Fruit fly (Drosophila melanogaster) whole organism, embryonic: ENCODE results near the gene CG9393.
A peak's percentile ranks its signal among the peaks of the same experiment; 100 is the strongest.

Experiments used
- Ada2b ChIP-seq: fragments of 200-800 bp; sonication (Bioruptor generic); IDR thresholded peaks from 2 replicates; pipeline ENCODE4 v1.3.6; 2022; ENCODE audit warnings: missing biosample characterization, missing genetic modification characterization
- BEAF-32 ChIP-seq: fragments of 200-800 bp; sonication (Bioruptor generic); optimal IDR thresholded peaks from 3 replicates; lab custom pipeline; 2017; ENCODE audit warnings: missing biosample characterization, missing genetic modification characterization, mild to moderate bottlenecking, moderate library complexity, missing genetic modification reagents
- Blimp-1 ChIP-seq: fragments of 200-800 bp; sonication (Bioruptor generic); optimal IDR thresholded peaks from 3 replicates; lab custom pipeline; 2018; ENCODE audit warnings: missing biosample characterization, missing genetic modification characterization, mild to moderate bottlenecking, moderate library complexity, missing genetic modification reagents
- CG10267 ChIP-seq: fragments of 200-800 bp; sonication (Bioruptor generic); optimal IDR thresholded peaks from 2 replicates; lab custom pipeline; 2018; ENCODE audit warnings: missing biosample characterization, mild to moderate bottlenecking, missing genetic modification characterization, moderate library complexity
- CG10565 ChIP-seq: fragments of 200-800 bp; sonication (Bioruptor generic); optimal IDR thresholded peaks from 3 replicates; lab custom pipeline; 2016; ENCODE audit warnings: missing biosample characterization, mild to moderate bottlenecking, missing genetic modification characterization
- CG10959 ChIP-seq: fragments of 200-800 bp; sonication (Bioruptor generic); IDR thresholded peaks from 2 replicates; pipeline ENCODE4 v1.3.6; 2022; ENCODE audit warnings: missing biosample characterization, missing genetic modification characterization
- CG11504 ChIP-seq: fragments of 200-800 bp; sonication (Bioruptor generic); optimal IDR thresholded peaks from 3 replicates; lab custom pipeline; 2019; ENCODE audit warnings: missing biosample characterization, mild to moderate bottlenecking, missing genetic modification characterization, moderate library complexity
- CG1529 ChIP-seq: fragments of 200-800 bp; sonication (Bioruptor generic); optimal IDR thresholded peaks from 3 replicates; lab custom pipeline; 2018; ENCODE audit warnings: missing biosample characterization, missing genetic modification characterization
- CG16813 ChIP-seq: fragments of 200-800 bp; sonication (Bioruptor generic); IDR thresholded peaks from 3 replicates; pipeline ENCODE4 v1.3.6; 2022; ENCODE audit warnings: missing biosample characterization, missing genetic modification characterization; ENCODE audit not compliant: partially characterized antibody
- CG17328 ChIP-seq: fragments of 200-800 bp; sonication (Bioruptor generic); IDR thresholded peaks from 2 replicates; pipeline ENCODE4 v1.3.6; 2022; ENCODE audit warnings: missing biosample characterization, missing genetic modification characterization
- CG2120 ChIP-seq: fragments of 200-800 bp; sonication (Bioruptor generic); optimal IDR thresholded peaks from 3 replicates; lab custom pipeline; 2016; ENCODE audit warnings: missing biosample characterization, missing genetic modification characterization
- CG2199 ChIP-seq: fragments of 200-800 bp; sonication (Bioruptor generic); IDR thresholded peaks from 3 replicates; pipeline ENCODE4 v1.3.6; 2022; ENCODE audit warnings: missing biosample characterization, missing genetic modification characterization
- CG3163 ChIP-seq: fragments of 200-800 bp; sonication (Bioruptor generic); optimal IDR thresholded peaks from 3 replicates; lab custom pipeline; 2016; ENCODE audit warnings: missing biosample characterization, missing genetic modification characterization
- CG32532 ChIP-seq: fragments of 200-800 bp; sonication (Bioruptor generic); IDR thresholded peaks from 2 replicates; pipeline ENCODE4 v1.3.6; 2022; ENCODE audit warnings: missing biosample characterization, missing genetic modification characterization
- CG4360 ChIP-seq: fragments of 200-800 bp; sonication (Bioruptor generic); IDR thresholded peaks from 2 replicates; pipeline ENCODE4 v1.3.6; 2022; ENCODE audit warnings: missing biosample characterization, missing genetic modification characterization
- CG4424 ChIP-seq: fragments of 200-800 bp; sonication (Bioruptor generic); optimal IDR thresholded peaks from 3 replicates; lab custom pipeline; 2016; ENCODE audit warnings: missing biosample characterization, missing genetic modification characterization
- CG7987 ChIP-seq: fragments of 200-800 bp; sonication (Bioruptor generic); optimal IDR thresholded peaks from 2 replicates; lab custom pipeline; 2018; ENCODE audit warnings: missing biosample characterization, mild to moderate bottlenecking, missing genetic modification characterization, moderate library complexity
- CG8281 ChIP-seq: fragments of 200-800 bp; sonication (Bioruptor generic); optimal IDR thresholded peaks from 2 replicates; lab custom pipeline; 2018; ENCODE audit warnings: missing biosample characterization, mild to moderate bottlenecking, missing genetic modification characterization, moderate library complexity
- CG8359 ChIP-seq: fragments of 200-800 bp; sonication (Bioruptor generic); optimal IDR thresholded peaks from 2 replicates; lab custom pipeline; 2017; ENCODE audit warnings: missing biosample characterization, mild to moderate bottlenecking, missing genetic modification characterization, borderline replicate concordance
- CG9437 ChIP-seq: fragments of 200-800 bp; sonication (Bioruptor generic); optimal IDR thresholded peaks from 2 replicates; lab custom pipeline; 2018; ENCODE audit warnings: missing biosample characterization, mild to moderate bottlenecking, missing genetic modification characterization
- Dll ChIP-seq: fragments of 200-800 bp; sonication (Bioruptor generic); IDR thresholded peaks from 4 replicates; pipeline ENCODE4 v1.3.6; 2022; ENCODE audit warnings: missing biosample characterization, missing genetic modification characterization; ENCODE audit not compliant: partially characterized antibody
- E2f1 ChIP-seq: fragments of 200-800 bp; sonication (Bioruptor generic); IDR thresholded peaks from 2 replicates; pipeline ENCODE4 v1.3.6; 2022; ENCODE audit warnings: missing biosample characterization, missing genetic modification characterization
- Elba2 ChIP-seq: fragments of 200-800 bp; sonication (Bioruptor generic); optimal IDR thresholded peaks from 3 replicates; lab custom pipeline; 2016; ENCODE audit warnings: missing biosample characterization, missing genetic modification characterization
- Ets65A ChIP-seq: fragments of 200-800 bp; sonication (Bioruptor generic); peaks from one replicate; lab custom pipeline; 2016; ENCODE audit warnings: missing biosample characterization, missing genetic modification characterization
- Med ChIP-seq: fragments of 200-800 bp; sonication (Bioruptor generic); peaks from one replicate; lab custom pipeline; 2016; ENCODE audit warnings: missing biosample characterization, missing genetic modification characterization, mild to moderate bottlenecking, inconsistent platforms, moderate library complexity
- PHDP ChIP-seq: fragments of 200-800 bp; sonication (Bioruptor generic); optimal IDR thresholded peaks from 3 replicates; lab custom pipeline; 2018; ENCODE audit warnings: missing biosample characterization, mild to moderate bottlenecking, missing genetic modification characterization, moderate library complexity
- Six4 ChIP-seq: fragments of 200-800 bp; sonication (Bioruptor generic); optimal IDR thresholded peaks from 2 replicates; lab custom pipeline; 2016; ENCODE audit warnings: missing biosample characterization, missing genetic modification characterization
- Sox102F ChIP-seq: fragments of 200-800 bp; sonication (Bioruptor generic); optimal IDR thresholded peaks from 2 replicates; lab custom pipeline; 2018; ENCODE audit warnings: missing biosample characterization, mild to moderate bottlenecking, missing genetic modification characterization, moderate library complexity
- Spps ChIP-seq: fragments of 200-800 bp; sonication (Bioruptor generic); optimal IDR thresholded peaks from 2 replicates; lab custom pipeline; 2018; ENCODE audit warnings: missing biosample characterization, mild to moderate bottlenecking, missing genetic modification characterization
- ap ChIP-seq: fragments of 200-800 bp; sonication (Bioruptor generic); IDR thresholded peaks from 2 replicates; pipeline ENCODE4 v1.3.6; 2022; ENCODE audit warnings: missing biosample characterization, missing genetic modification characterization
- cad ChIP-seq: fragments of >200 bp; optimal IDR thresholded peaks from 2 replicates; lab custom pipeline; 2017; ENCODE audit warnings: missing biosample characterization, missing genetic modification characterization
- ci ChIP-seq: fragments of 200-800 bp; sonication (Bioruptor generic); IDR thresholded peaks from 3 replicates; pipeline ENCODE4 v1.3.6; 2022; ENCODE audit warnings: missing biosample characterization, missing genetic modification characterization
- crol ChIP-seq: fragments of 200-800 bp; sonication (Bioruptor generic); IDR thresholded peaks from 2 replicates; pipeline ENCODE4 v1.3.6; 2022; ENCODE audit warnings: missing biosample characterization, missing genetic modification characterization
- dysf ChIP-seq: fragments of 200-800 bp; sonication (Bioruptor generic); IDR thresholded peaks from 3 replicates; pipeline ENCODE4 v1.3.6; 2022; ENCODE audit warnings: missing biosample characterization, missing genetic modification characterization
- gem ChIP-seq: fragments of 200-800 bp; sonication (Bioruptor generic); optimal IDR thresholded peaks from 2 replicates; lab custom pipeline; 2019; ENCODE audit warnings: missing biosample characterization, mild to moderate bottlenecking, missing genetic modification characterization, moderate library complexity
- hb ChIP-seq: fragments of 200-800 bp; sonication (Bioruptor generic); IDR thresholded peaks from 3 replicates; pipeline ENCODE4 v1.3.6; 2022; ENCODE audit warnings: missing biosample characterization, missing genetic modification characterization; ENCODE audit not compliant: partially characterized antibody
- jumu ChIP-seq: fragments of 200-800 bp; sonication (Bioruptor generic); optimal IDR thresholded peaks from 3 replicates; lab custom pipeline; 2016; ENCODE audit warnings: missing biosample characterization, missing genetic modification characterization
- nom ChIP-seq: fragments of 200-800 bp; sonication (Bioruptor generic); optimal IDR thresholded peaks from 2 replicates; lab custom pipeline; 2017; ENCODE audit warnings: missing biosample characterization, missing genetic modification characterization, mild to moderate bottlenecking, moderate library complexity, missing genetic modification reagents
- otp ChIP-seq: fragments of 200-800 bp; sonication (Bioruptor generic); IDR thresholded peaks from 3 replicates; pipeline ENCODE4, ENCODE4 v1.3.6; 2022; ENCODE audit warnings: missing biosample characterization, missing genetic modification characterization
- pb ChIP-seq: fragments of 200-800 bp; sonication (Bioruptor generic); optimal IDR thresholded peaks from 3 replicates; lab custom pipeline; 2016; ENCODE audit warnings: missing biosample characterization, missing genetic modification characterization
- pfk ChIP-seq: fragments of 200-800 bp; sonication (Bioruptor generic); optimal IDR thresholded peaks from 2 replicates; lab custom pipeline; 2018; ENCODE audit warnings: missing biosample characterization, mild to moderate bottlenecking, missing genetic modification characterization, moderate library complexity
- prd ChIP-seq, 3 experiments: fragments of >200 bp in 2 of 3; fragments of 200-800 bp in 1 of 3; sonication (Bioruptor generic) in 1 of 3; optimal IDR thresholded peaks in 2 of 3; IDR thresholded peaks in 1 of 3; 2 replicates in 2 of 3; 3 replicates in 1 of 3; pipeline versions ENCODE4 v1.3.6 to Lab custom; 2017 to 2022; ENCODE audit warnings: missing biosample characterization in 1 of 3, missing genetic modification characterization in 1 of 3
- salm ChIP-seq: fragments of 200-800 bp; sonication (Bioruptor generic); optimal IDR thresholded peaks from 2 replicates; lab custom pipeline; 2018; ENCODE audit warnings: missing biosample characterization, mild to moderate bottlenecking, missing genetic modification characterization
- sr ChIP-seq: fragments of 200-800 bp; sonication (Bioruptor generic); IDR thresholded peaks from 3 replicates; pipeline ENCODE4 v1.3.6; 2022; ENCODE audit warnings: missing biosample characterization, missing genetic modification characterization
- tio ChIP-seq: fragments of 200-800 bp; sonication (Bioruptor generic); optimal IDR thresholded peaks from 2 replicates; lab custom pipeline; 2017; ENCODE audit warnings: missing biosample characterization, missing genetic modification characterization, inconsistent platforms
- tll ChIP-seq, 2 experiments: fragments of 200-800 bp in 1 of 2; fragments of >200 bp in 1 of 2; sonication (Bioruptor generic) in 1 of 2; optimal IDR thresholded peaks; 2 replicates each; lab custom pipeline; 2017 to 2019; ENCODE audit warnings: missing biosample characterization in 2 of 2, missing genetic modification characterization in 2 of 2, mild to moderate bottlenecking in 1 of 2, moderate library complexity in 1 of 2
- wor ChIP-seq: fragments of 200-800 bp; sonication (Bioruptor generic); IDR thresholded peaks from 2 replicates; pipeline ENCODE4 v1.3.6; 2022; ENCODE audit warnings: missing biosample characterization, missing genetic modification characterization

Gene CG9393

DNA sequence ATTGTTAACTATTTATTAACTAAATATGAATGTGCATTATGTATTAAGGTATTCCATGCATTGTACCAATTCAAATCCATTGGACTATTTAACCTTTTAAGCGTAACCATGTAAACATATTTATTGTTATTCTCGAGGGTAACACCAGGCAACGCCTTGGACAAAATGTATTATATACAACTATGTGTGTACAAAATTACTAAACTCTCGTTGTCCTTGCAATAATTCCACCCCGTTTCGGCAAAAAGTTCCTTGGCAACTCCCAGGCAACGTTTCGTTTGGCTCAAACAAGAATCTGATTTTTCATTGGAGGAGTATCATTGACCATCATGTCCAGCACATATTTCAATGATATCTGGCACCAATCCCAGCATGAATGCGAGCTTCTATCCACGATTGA is 2.4 kb upstream of the CG9393 start, which contains the start of gene CG16789:
TSS of gene CG16789 (plus strand) at position 301 of the 400 bp plus-strand sequence.
- TF ChIP-seq CG10267 (tag; lab: Kevin White, UChicago) (no peak), tio (GFP tag; lab: Kevin White, UChicago) (no peak), PHDP (tag; lab: Kevin White, UChicago) (no peak), CG17328 (GFP tag; lab: Robert Waterston, UW) (no peak), CG10565 (GFP tag; lab: Kevin White, UChicago) (no peak), cad (no peak), CG10959 (GFP tag; lab: Robert Waterston, UW) (no peak), CG2120 (no peak), prd (optimal IDR thresholded peaks at IDR 0.05; lab: Kevin White, UChicago) (no peak), prd (GFP tag; IDR thresholded peaks at IDR 0.05; lab: Robert Waterston, UW) (no peak), salm (tag; lab: Kevin White, UChicago) (no peak), CG3163 (GFP tag; lab: Kevin White, UChicago) (no peak), CG4360 (GFP tag; lab: Robert Waterston, UW) (no peak), E2f1 (GFP tag; lab: Robert Waterston, UW) (no peak), jumu (GFP tag; lab: Kevin White, UChicago) (no peak), dysf (no peak), CG7987 (no peak)

DNA sequence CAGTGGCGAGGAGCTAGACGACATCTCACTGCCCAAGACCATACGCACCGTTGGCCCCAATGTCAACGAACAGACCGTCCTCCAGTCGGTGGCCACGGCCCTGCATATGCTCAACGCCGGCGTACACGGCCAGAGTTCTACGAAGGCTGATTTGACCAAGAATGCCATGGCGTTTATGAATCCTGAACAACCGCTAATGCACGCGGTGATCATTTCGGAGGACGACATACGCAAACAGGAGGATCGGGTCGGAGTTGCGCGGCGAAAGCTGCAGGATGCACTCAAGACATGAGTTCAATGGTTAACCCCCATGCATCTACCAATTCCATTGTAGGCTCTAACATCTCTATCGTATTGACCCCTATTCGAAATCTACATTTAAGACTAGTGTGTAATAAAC is 2.4 kb downstream of the CG9393 start:
- TF ChIP-seq Med (GFP tag; lab: Kevin White, UChicago) (peak; percentile 54), Ets65A (peak; percentile 53), Sox102F (GFP tag; lab: Kevin White, UChicago) (no peak), Elba2 (GFP tag; lab: Kevin White, UChicago) (no peak), Six4 (GFP tag; lab: Kevin White, UChicago) (no peak), CG16813 (GFP tag; lab: Robert Waterston, UW) (0 out of 3 replicates have a peak, but pooled peaks have one; percentile 33), nom (GFP tag; lab: Kevin White, UChicago) (no peak), Ada2b (GFP tag; lab: Robert Waterston, UW) (0 out of 2 replicates have a peak, but pooled peaks have one; percentile 2), CG9437 (no peak)

DNA sequence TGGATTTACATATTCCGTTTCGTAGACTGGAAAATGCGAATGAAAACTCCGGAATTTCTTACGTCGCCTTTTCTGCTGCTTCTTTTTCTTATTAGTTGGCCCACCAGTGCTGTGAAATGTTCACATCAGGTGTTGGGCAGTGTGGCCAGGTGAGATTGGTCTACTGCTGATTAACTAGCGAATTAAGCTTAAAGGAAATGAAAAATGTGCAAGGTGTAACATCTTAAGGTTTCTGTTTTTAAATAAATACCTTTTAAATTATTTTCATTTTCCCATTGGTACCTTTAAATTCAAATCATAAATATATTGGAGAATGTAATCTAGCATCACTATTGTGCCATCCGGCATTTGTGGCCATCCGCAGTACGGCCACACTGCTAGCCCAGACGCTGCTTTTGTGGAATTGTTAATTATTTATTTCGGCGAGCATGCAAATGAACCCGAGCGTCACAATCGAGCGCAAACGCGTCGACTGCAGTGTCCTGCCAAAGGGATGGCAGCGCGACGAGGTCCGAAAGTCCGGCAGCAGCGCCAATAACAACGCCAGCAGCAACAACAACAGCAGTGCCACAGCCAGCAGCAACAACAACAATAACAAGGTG is 4.0 kb downstream of the CG9393 start, which contains the start of the genes AP-1mu and MBD-like:
TSS of gene AP-1mu (minus strand) at position 113 of the 602 bp plus-strand sequence.
TSS of gene MBD-like (plus strand) at position 348 of the 602 bp plus-strand sequence.
- TF ChIP-seq CG8281 (tag; lab: Kevin White, UChicago) (no peak), wor (GFP tag; lab: Robert Waterston, UW) (peak; percentile 34; the same call in 1 of the 2 replicates), CG8359 (GFP tag; lab: Kevin White, UChicago) (peak; percentile 35), pb (GFP tag; lab: Kevin White, UChicago) (peak; percentile 9), Spps (tag; lab: Kevin White, UChicago) (no peak), otp (GFP tag; lab: Robert Waterston, UW) (no peak), CG11504 (tag; lab: Kevin White, UChicago) (no peak), CG4424 (GFP tag; lab: Kevin White, UChicago) (peak; percentile 70), Dll (peak; percentile 61; the same call in 1 of the 4 replicates), crol (GFP tag; lab: Robert Waterston, UW) (no peak), ap (GFP tag; lab: Robert Waterston, UW) (no peak), hb (GFP tag; lab: Robert Waterston, UW) (no peak), tll (GFP tag; optimal IDR thresholded peaks at IDR 0.05; lab: Kevin White, UChicago) (no peak), pfk (GFP tag; lab: Kevin White, UChicago) (no peak), gem (tag; lab: Kevin White, UChicago) (no peak), ci (0 out of 3 replicates have a peak, but pooled peaks have one; percentile 41), CG1529 (GFP tag; lab: Kevin White, UChicago) (peak; percentile 11), CG2199 (GFP tag; lab: Robert Waterston, UW) (no peak), sr (GFP tag; lab: Robert Waterston, UW) (no peak), BEAF-32 (GFP tag; lab: Kevin White, UChicago) (peak; percentile 64), Blimp-1 (GFP tag; lab: Kevin White, UChicago) (peak; percentile 0), CG32532 (GFP tag; lab: Robert Waterston, UW) (peak; percentile 62), dysf (peak; percentile 63; the same call in 1 of the 3 replicates)
